Fruit fly (Drosophila melanogaster): ENCODE results near the gene CG13063.

Gene CG13063

dm6 chr3L:16305820-16306650 lies at the start of gene CG13063, which contains the start of gene CG13043:
CG13063 (plus strand) TSS chr3L:16306600.
CG13043 (minus strand) TSS chr3L:16305870.
- TF ChIP-seq CG14711 (tag; optimal IDR thresholded peaks at IDR 0.05) (no peak), kay (GFP tag; ENCODE audit: borderline replicate concordance) (no peak), bab1 (GFP tag; optimal IDR thresholded peaks at IDR 0.05) (no peak), CG11617 (GFP tag; optimal IDR thresholded peaks at IDR 0.05) (no peak), Mnt (GFP tag; optimal IDR thresholded peaks at IDR 0.05) (no peak), tj (GFP tag; optimal IDR thresholded peaks at IDR 0.05) (no peak), CG7045 (GFP tag; optimal IDR thresholded peaks at IDR 0.05) (no peak), cic (GFP tag; optimal IDR thresholded peaks at IDR 0.05) (no peak), Crg-1 (GFP tag; optimal IDR thresholded peaks at IDR 0.05) (no peak), cnc (optimal IDR thresholded peaks at IDR 0.05) (no peak), CG7101 (tag; optimal IDR thresholded peaks at IDR 0.05) (no peak), Clk (GFP tag; optimal IDR thresholded peaks at IDR 0.05) (no peak), CG1620 (GFP tag; optimal IDR thresholded peaks at IDR 0.05) (no peak), pad (GFP tag; optimal IDR thresholded peaks at IDR 0.05) (no peak), toe (GFP tag; optimal IDR thresholded peaks at IDR 0.05) (no peak), Hr96 (GFP tag; optimal IDR thresholded peaks at IDR 0.05) (no peak), CG33017 (tag; optimal IDR thresholded peaks at IDR 0.05) (no peak), CG5204 (GFP tag; optimal IDR thresholded peaks at IDR 0.05) (no peak), CG12768 (GFP tag; optimal IDR thresholded peaks at IDR 0.05) (no peak), ovo (GFP tag; optimal IDR thresholded peaks at IDR 0.05) (no peak)

- no peak for TF ChIP-seq CG5204 (GFP tag; optimal IDR thresholded peaks at IDR 0.05)
- TF ChIP-seq Crg-1 (GFP tag; optimal IDR thresholded peaks at IDR 0.05), result no peak
- TF ChIP-seq kay (GFP tag; ENCODE audit: borderline replicate concordance), result no peak
- TF ChIP-seq cnc (optimal IDR thresholded peaks at IDR 0.05), result no peak
- no peak for TF ChIP-seq CG7101 (tag; optimal IDR thresholded peaks at IDR 0.05)
- no peak for TF ChIP-seq Mnt (GFP tag; optimal IDR thresholded peaks at IDR 0.05)
- TF ChIP-seq cic (GFP tag; optimal IDR thresholded peaks at IDR 0.05), result no peak
- TF ChIP-seq toe (GFP tag; optimal IDR thresholded peaks at IDR 0.05), result no peak
- no peak for TF ChIP-seq CG1620 (GFP tag; optimal IDR thresholded peaks at IDR 0.05)
Observed at dm6 chr3L:16257118-16257627, 49.2 kb upstream of the CG13063 start, which contains the start of gene CG13054. CG13054 (minus strand) TSS chr3L:16257191.

- TF ChIP-seq ovo (GFP tag; optimal IDR thresholded peaks at IDR 0.05) (no peak), CG11617 (GFP tag; optimal IDR thresholded peaks at IDR 0.05) (no peak), cnc (optimal IDR thresholded peaks at IDR 0.05) (no peak), Clk (GFP tag; optimal IDR thresholded peaks at IDR 0.05) (no peak), kay (GFP tag; ENCODE audit: borderline replicate concordance) (no peak)
Observed at dm6 chr3L:16259552-16259951, 46.8 kb upstream of the CG13063 start, which contains the start of gene CG13053. CG13053 (minus strand) TSS chr3L:16259722.

- TF ChIP-seq bab1 (GFP tag; optimal IDR thresholded peaks at IDR 0.05), result no peak
Observed at dm6 chr3L:16261505-16261904, 44.9 kb upstream of the CG13063 start, which contains the start of gene CG34247. CG34247 (minus strand) TSS chr3L:16261605.

dm6 chr3L:16262440-16262839 lies 44.0 kb upstream of the CG13063 start, which contains the start of gene CG13071:
CG13071 (plus strand) TSS chr3L:16262740.
- TF ChIP-seq Clk (GFP tag; optimal IDR thresholded peaks at IDR 0.05) (no peak), bab1 (GFP tag; optimal IDR thresholded peaks at IDR 0.05) (no peak), CG12768 (GFP tag; optimal IDR thresholded peaks at IDR 0.05) (no peak), CG5204 (GFP tag; optimal IDR thresholded peaks at IDR 0.05) (no peak), pad (GFP tag; optimal IDR thresholded peaks at IDR 0.05) (no peak), CG7101 (tag; optimal IDR thresholded peaks at IDR 0.05) (no peak), Hr96 (GFP tag; optimal IDR thresholded peaks at IDR 0.05) (no peak), cnc (optimal IDR thresholded peaks at IDR 0.05) (no peak), ovo (GFP tag; optimal IDR thresholded peaks at IDR 0.05) (no peak), CG1620 (GFP tag; optimal IDR thresholded peaks at IDR 0.05) (no peak), kay (GFP tag; ENCODE audit: borderline replicate concordance) (no peak), CG7045 (GFP tag; optimal IDR thresholded peaks at IDR 0.05) (no peak)

dm6 chr3L:16263043-16263442 lies 43.4 kb upstream of the CG13063 start, which contains the start of gene CG13070:
CG13070 (plus strand) TSS chr3L:16263343.
- TF ChIP-seq Hr96 (GFP tag; optimal IDR thresholded peaks at IDR 0.05), result no peak
- no peak for TF ChIP-seq cnc (optimal IDR thresholded peaks at IDR 0.05)
- TF ChIP-seq CG1620 (GFP tag; optimal IDR thresholded peaks at IDR 0.05), result no peak
- TF ChIP-seq CG11617 (GFP tag; optimal IDR thresholded peaks at IDR 0.05), result no peak
- no peak for TF ChIP-seq CG5204 (GFP tag; optimal IDR thresholded peaks at IDR 0.05)
- no peak for TF ChIP-seq CG14711 (tag; optimal IDR thresholded peaks at IDR 0.05)
- no peak for TF ChIP-seq kay (GFP tag; ENCODE audit: borderline replicate concordance)
- no peak for TF ChIP-seq ovo (GFP tag; optimal IDR thresholded peaks at IDR 0.05)
- TF ChIP-seq bab1 (GFP tag; optimal IDR thresholded peaks at IDR 0.05), result no peak
- no peak for TF ChIP-seq tj (GFP tag; optimal IDR thresholded peaks at IDR 0.05)
- TF ChIP-seq CG7045 (GFP tag; optimal IDR thresholded peaks at IDR 0.05), result no peak
- no peak for TF ChIP-seq Mnt (GFP tag; optimal IDR thresholded peaks at IDR 0.05)
- TF ChIP-seq toe (GFP tag; optimal IDR thresholded peaks at IDR 0.05), result no peak
- no peak for TF ChIP-seq Clk (GFP tag; optimal IDR thresholded peaks at IDR 0.05)
- no peak for TF ChIP-seq CG33017 (tag; optimal IDR thresholded peaks at IDR 0.05)
- TF ChIP-seq pad (GFP tag; optimal IDR thresholded peaks at IDR 0.05), result no peak
- TF ChIP-seq CG7101 (tag; optimal IDR thresholded peaks at IDR 0.05), result no peak
- no peak for TF ChIP-seq CG12768 (GFP tag; optimal IDR thresholded peaks at IDR 0.05)
- TF ChIP-seq Crg-1 (GFP tag; optimal IDR thresholded peaks at IDR 0.05), result no peak
